Worm (Caenorhabditis elegans) whole organism, young adult: Measurements from ENCODE around the gene B0034.7.

Experiments
- B0261.1 ChIP-seq: sonication (generic microtip); optimal IDR thresholded peaks from 2 replicates; lab custom pipeline; 2016; ENCODE audit warnings: mild to moderate bottlenecking, missing genetic modification characterization, moderate library complexity, missing compliant biosample characterization
- C06A6.2 ChIP-seq: fragments of 200-800 bp; sonication (Bioruptor generic); conservative IDR thresholded peaks from 2 replicates; pipeline ENCODE4 v1.3.6; 2022; ENCODE audit warnings: missing genetic modification characterization, missing compliant biosample characterization
- snpc-4 ChIP-seq, 5 experiments: fragments of 150-350 bp in 1 of 5; sonication (generic microtip) in 4 of 5; optimal IDR thresholded peaks; 2 replicates each; lab custom pipeline; 2014 to 2018; ENCODE audit warnings: missing genetic modification characterization in 5 of 5, missing biosample characterization in 3 of 5, antibody characterized with exemption in 2 of 5, mild to moderate bottlenecking in 2 of 5, missing compliant biosample characterization in 2 of 5, missing genotype in 2 of 5, moderate library complexity in 2 of 5, missing genetic modification reagents in 1 of 5
- zim-3 ChIP-seq: sonication (generic microtip); optimal IDR thresholded peaks from 2 replicates; lab custom pipeline; 2017; ENCODE audit warnings: mild to moderate bottlenecking, missing genetic modification characterization, moderate library complexity, missing compliant biosample characterization
- ztf-22 ChIP-seq: fragments of 200-800 bp; sonication (Bioruptor generic); optimal IDR thresholded peaks from 2 replicates; lab custom pipeline; 2018; ENCODE audit warnings: mild to moderate bottlenecking, missing genetic modification characterization, moderate library complexity, missing compliant biosample characterization

- TF ChIP-seq C06A6.2 = no peak
- TF ChIP-seq snpc-4 (GFP tag; optimal IDR thresholded peaks at IDR 0.05; lab: Kevin White, UChicago) = no peak
- no peak for TF ChIP-seq snpc-4 (tag; optimal IDR thresholded peaks at IDR 0.05; lab: Kevin White, UChicago)
- TF ChIP-seq ztf-22 (GFP tag; lab: Kevin White, UChicago) = no peak
- no peak for TF ChIP-seq zim-3 (tag; lab: Kevin White, UChicago)
- TF ChIP-seq B0261.1 (tag; lab: Kevin White, UChicago) = no peak
Measured at ce11 chrII:5950657-5951056, 10.8 kb upstream of the B0034.7 start.
